Fruit fly (Drosophila melanogaster) whole organism, embryonic: ENCODE data around the gene CG13891.

ENCODE experiments used
- Bdp1 ChIP-seq: fragments of 200-800 bp; sonication (Bioruptor generic); optimal IDR thresholded peaks from 3 replicates; lab custom pipeline; 2016; ENCODE audit warnings: missing biosample characterization, missing genetic modification characterization
- CG10321 ChIP-seq: fragments of 200-800 bp; sonication (Bioruptor generic); IDR thresholded peaks from 2 replicates; pipeline ENCODE4 v1.3.6; 2022; ENCODE audit warnings: missing biosample characterization, missing genetic modification characterization
- CG10366 ChIP-seq: fragments of 200-800 bp; sonication (Bioruptor generic); IDR thresholded peaks from 2 replicates; pipeline ENCODE4 v1.3.6; 2022; ENCODE audit warnings: missing biosample characterization, missing genetic modification characterization
- CG12104 ChIP-seq: fragments of 200-800 bp; sonication (Bioruptor generic); optimal IDR thresholded peaks from 3 replicates; lab custom pipeline; 2016; ENCODE audit warnings: missing biosample characterization, missing genetic modification characterization
- CG13296 ChIP-seq: fragments of 200-800 bp; sonication (Bioruptor generic); optimal IDR thresholded peaks from 3 replicates; lab custom pipeline; 2018; ENCODE audit warnings: missing biosample characterization, mild to moderate bottlenecking, missing genetic modification characterization
- CG14014 ChIP-seq: fragments of 200-800 bp; sonication (Bioruptor generic); IDR thresholded peaks from 2 replicates; pipeline ENCODE4 v1.3.6; 2022; ENCODE audit warnings: missing biosample characterization, missing genetic modification characterization
- CG14860 ChIP-seq: fragments of 200-800 bp; sonication (Bioruptor generic); IDR thresholded peaks from 3 replicates; pipeline ENCODE4 v1.3.6; 2022; ENCODE audit warnings: missing biosample characterization, missing genetic modification characterization; ENCODE audit not compliant: partially characterized antibody
- CG1529 ChIP-seq: fragments of 200-800 bp; sonication (Bioruptor generic); optimal IDR thresholded peaks from 3 replicates; lab custom pipeline; 2018; ENCODE audit warnings: missing biosample characterization, missing genetic modification characterization
- CG15696 ChIP-seq: fragments of 200-800 bp; sonication (Bioruptor generic); optimal IDR thresholded peaks from 2 replicates; lab custom pipeline; 2019; ENCODE audit warnings: missing biosample characterization, mild to moderate bottlenecking, missing genetic modification characterization, moderate library complexity
- CG17361 ChIP-seq: fragments of 200-800 bp; sonication (Bioruptor generic); IDR thresholded peaks from 3 replicates; pipeline ENCODE4 v1.3.6; 2022; ENCODE audit warnings: missing biosample characterization, missing genetic modification characterization
- CG17385 ChIP-seq: fragments of 200-800 bp; sonication (Bioruptor generic); optimal IDR thresholded peaks from 3 replicates; lab custom pipeline; 2018; ENCODE audit warnings: missing biosample characterization, mild to moderate bottlenecking, missing genetic modification characterization
- CG18476 ChIP-seq: fragments of 200-800 bp; sonication (Bioruptor generic); optimal IDR thresholded peaks from 2 replicates; lab custom pipeline; 2016; ENCODE audit warnings: missing biosample characterization, mild to moderate bottlenecking, missing genetic modification characterization
- CG18619 ChIP-seq: fragments of 200-800 bp; sonication (Bioruptor generic); optimal IDR thresholded peaks from 3 replicates; lab custom pipeline; 2017; ENCODE audit warnings: missing biosample characterization, mild to moderate bottlenecking, missing genetic modification characterization
- CG2199 ChIP-seq: fragments of 200-800 bp; sonication (Bioruptor generic); IDR thresholded peaks from 3 replicates; pipeline ENCODE4 v1.3.6; 2022; ENCODE audit warnings: missing biosample characterization, missing genetic modification characterization
- CG2678 ChIP-seq: fragments of 200-800 bp; sonication (Bioruptor generic); optimal IDR thresholded peaks from 3 replicates; lab custom pipeline; 2019; ENCODE audit warnings: missing biosample characterization, mild to moderate bottlenecking, missing genetic modification characterization, moderate library complexity
- CG3065 ChIP-seq: fragments of 200-800 bp; sonication (Bioruptor generic); optimal IDR thresholded peaks from 2 replicates; lab custom pipeline; 2016; ENCODE audit warnings: missing biosample characterization, missing genetic modification characterization
- CG31441 ChIP-seq: fragments of 200-800 bp; sonication (Bioruptor generic); IDR thresholded peaks from 2 replicates; pipeline ENCODE4 v1.3.6; 2022; ENCODE audit warnings: missing biosample characterization, missing genetic modification characterization
- CG33213 ChIP-seq: fragments of 200-800 bp; sonication (Bioruptor generic); optimal IDR thresholded peaks from 3 replicates; lab custom pipeline; 2016; ENCODE audit warnings: missing biosample characterization, missing genetic modification characterization
- CG3838 ChIP-seq: fragments of 200-800 bp; sonication (Bioruptor generic); optimal IDR thresholded peaks from 3 replicates; lab custom pipeline; 2016; ENCODE audit warnings: missing biosample characterization, missing genetic modification characterization
- CG3995 ChIP-seq: fragments of 200-800 bp; sonication (Bioruptor generic); optimal IDR thresholded peaks from 3 replicates; lab custom pipeline; 2016; ENCODE audit warnings: missing biosample characterization, missing genetic modification characterization
- CG43689 ChIP-seq: fragments of 200-800 bp; sonication (Bioruptor generic); IDR thresholded peaks from 2 replicates; pipeline ENCODE4 v1.3.6; 2022; ENCODE audit warnings: missing biosample characterization, missing genetic modification characterization
- CG7556 ChIP-seq: fragments of 200-800 bp; sonication (Bioruptor generic); optimal IDR thresholded peaks from 2 replicates; lab custom pipeline; 2017; ENCODE audit warnings: missing biosample characterization, mild to moderate bottlenecking, missing genetic modification characterization
- CG8290 ChIP-seq, 3 experiments: fragments of 200-800 bp; sonication (Bioruptor generic); optimal IDR thresholded peaks; 2 replicates each; lab custom pipeline; 2016 to 2019; ENCODE audit warnings: missing biosample characterization in 3 of 3, missing genetic modification characterization in 3 of 3, mild to moderate bottlenecking in 2 of 3, moderate library complexity in 1 of 3
- CG8924 ChIP-seq: fragments of 200-800 bp; optimal IDR thresholded peaks from 3 replicates; lab custom pipeline; 2019; ENCODE audit warnings: missing biosample characterization, mild to moderate bottlenecking, missing genetic modification characterization, moderate library complexity
- Camta ChIP-seq: fragments of 200-800 bp; sonication (Bioruptor generic); optimal IDR thresholded peaks from 2 replicates; lab custom pipeline; 2016; ENCODE audit warnings: missing biosample characterization, missing genetic modification characterization
- Dip2 ChIP-seq: fragments of 200-800 bp; sonication (Bioruptor generic); IDR thresholded peaks from 2 replicates; pipeline ENCODE4 v1.3.6; 2022; ENCODE audit warnings: missing biosample characterization, missing genetic modification characterization
- Elba2 ChIP-seq: fragments of 200-800 bp; sonication (Bioruptor generic); optimal IDR thresholded peaks from 3 replicates; lab custom pipeline; 2016; ENCODE audit warnings: missing biosample characterization, missing genetic modification characterization
- Jarid2 ChIP-seq: fragments of 200-800 bp; sonication (Bioruptor generic); optimal IDR thresholded peaks from 3 replicates; lab custom pipeline; 2017; ENCODE audit warnings: mild to moderate bottlenecking, missing biosample characterization, missing genetic modification reagents, missing genetic modification characterization
- Lim3 ChIP-seq: fragments of 200-800 bp; sonication (Bioruptor generic); IDR thresholded peaks from 2 replicates; pipeline ENCODE4 v1.3.6; 2022; ENCODE audit warnings: missing biosample characterization, missing genetic modification characterization
- NFAT ChIP-seq: fragments of 200-800 bp; sonication (Bioruptor generic); IDR thresholded peaks from 2 replicates; pipeline ENCODE4 v1.3.6; 2022; ENCODE audit warnings: missing biosample characterization, missing genetic modification characterization
- NK7.1 ChIP-seq: fragments of 200-800 bp; sonication (Bioruptor generic); optimal IDR thresholded peaks from 3 replicates; lab custom pipeline; 2016; ENCODE audit warnings: missing biosample characterization, missing genetic modification characterization
- Stat92E ChIP-seq, 3 experiments: fragments of >200 bp in 2 of 3; fragments of 200-800 bp in 1 of 3; sonication (Bioruptor generic) in 1 of 3; optimal IDR thresholded peaks; 2 replicates each; lab custom pipeline; 2017 to 2019; ENCODE audit warnings: missing biosample characterization in 3 of 3, missing genetic modification characterization in 3 of 3, mild to moderate bottlenecking in 1 of 3, moderate library complexity in 1 of 3
- aop ChIP-seq: fragments of 200-800 bp; sonication (Bioruptor generic); IDR thresholded peaks from 2 replicates; pipeline ENCODE4 v1.3.6; 2022; ENCODE audit warnings: missing biosample characterization, missing genetic modification characterization
- bab2 ChIP-seq: fragments of 200-800 bp; sonication (Bioruptor generic); optimal IDR thresholded peaks from 2 replicates; lab custom pipeline; 2016; ENCODE audit warnings: missing biosample characterization, missing genetic modification characterization
- bbx ChIP-seq: fragments of 200-800 bp; sonication (Bioruptor generic); IDR thresholded peaks from 2 replicates; pipeline ENCODE4 v1.3.6; 2022; ENCODE audit warnings: missing biosample characterization, missing genetic modification characterization; ENCODE audit not compliant: partially characterized antibody
- bsh ChIP-seq, 2 experiments: fragments of 200-800 bp; sonication (Bioruptor generic); optimal IDR thresholded peaks; 2 replicates each; lab custom pipeline; 2017 to 2018; ENCODE audit warnings: mild to moderate bottlenecking in 2 of 2, missing biosample characterization in 2 of 2, missing genetic modification characterization in 2 of 2, moderate library complexity in 1 of 2
- cg ChIP-seq: fragments of 200-800 bp; sonication (Bioruptor generic); optimal IDR thresholded peaks from 3 replicates; lab custom pipeline; 2019; ENCODE audit warnings: missing biosample characterization, mild to moderate bottlenecking, missing genetic modification characterization, moderate library complexity
- chn ChIP-seq: fragments of 200-800 bp; sonication (Bioruptor generic); optimal IDR thresholded peaks from 2 replicates; lab custom pipeline; 2016; ENCODE audit warnings: missing biosample characterization, missing genetic modification characterization
- crc ChIP-seq: fragments of 200-800 bp; sonication (Bioruptor generic); optimal IDR thresholded peaks from 2 replicates; lab custom pipeline; 2016; ENCODE audit warnings: missing biosample characterization, missing genetic modification characterization
- crp ChIP-seq, 2 experiments: fragments of 200-800 bp; sonication (Bioruptor generic); optimal IDR thresholded peaks; 2 replicates in 1 of 2; 3 replicates in 1 of 2; lab custom pipeline; 2017; ENCODE audit warnings: missing biosample characterization in 2 of 2, missing genetic modification characterization in 2 of 2, mild to moderate bottlenecking in 1 of 2, moderate library complexity in 1 of 2
- danr ChIP-seq: fragments of 200-800 bp; sonication (Bioruptor generic); IDR thresholded peaks from 2 replicates; pipeline ENCODE4 v1.3.6; 2022; ENCODE audit warnings: missing biosample characterization, missing genetic modification characterization
- gce ChIP-seq: fragments of 200-800 bp; sonication (Bioruptor generic); IDR thresholded peaks from 3 replicates; pipeline ENCODE4 v1.3.6; 2022; ENCODE audit warnings: missing biosample characterization, missing genetic modification characterization
- kni ChIP-seq: fragments of 200-800 bp; sonication (Bioruptor generic); optimal IDR thresholded peaks from 3 replicates; lab custom pipeline; 2017; ENCODE audit warnings: mild to moderate bottlenecking, missing biosample characterization, missing genetic modification reagents, missing genetic modification characterization
- lab ChIP-seq: fragments of 200-800 bp; sonication (Bioruptor generic); optimal IDR thresholded peaks from 3 replicates; lab custom pipeline; 2017; ENCODE audit warnings: missing biosample characterization, missing genetic modification characterization, mild to moderate bottlenecking, moderate library complexity, missing genetic modification reagents
- lov ChIP-seq, 2 experiments: fragments of 200-800 bp in 1 of 2; fragments of >200 bp in 1 of 2; sonication (Bioruptor generic) in 1 of 2; IDR thresholded peaks in 1 of 2; optimal IDR thresholded peaks in 1 of 2; 2 replicates in 1 of 2; 3 replicates in 1 of 2; pipeline versions ENCODE4 v1.3.6 to Lab custom; 2017 to 2022; ENCODE audit warnings: missing biosample characterization in 1 of 2, missing genetic modification characterization in 1 of 2
- otp ChIP-seq: fragments of 200-800 bp; sonication (Bioruptor generic); IDR thresholded peaks from 3 replicates; pipeline ENCODE4, ENCODE4 v1.3.6; 2022; ENCODE audit warnings: missing biosample characterization, missing genetic modification characterization
- pho ChIP-seq: fragments of 200-800 bp; sonication (Bioruptor generic); optimal IDR thresholded peaks from 2 replicates; lab custom pipeline; 2016; ENCODE audit warnings: missing biosample characterization, missing genetic modification characterization
- tin ChIP-seq: fragments of 200-800 bp; sonication (Bioruptor generic); optimal IDR thresholded peaks from 3 replicates; lab custom pipeline; 2016; ENCODE audit warnings: missing biosample characterization, missing genetic modification characterization
- tna ChIP-seq: fragments of 200-800 bp; sonication (Bioruptor generic); IDR thresholded peaks from 2 replicates; pipeline ENCODE4 v1.3.6; 2022; ENCODE audit warnings: missing biosample characterization, missing genetic modification characterization; ENCODE audit not compliant: partially characterized antibody

Gene CG13891

dm6 chr3L:441035-441604 is 7.4 kb upstream of the CG13891 start (continued):
- TF ChIP-seq CG17361 (GFP tag; lab: Robert Waterston, UW) (peak; percentile 79), CG31441 (peak; percentile 62), CG10366 (GFP tag; lab: Robert Waterston, UW) (peak; percentile 74), CG12104 (GFP tag; lab: Kevin White, UChicago) (peak; percentile 75), crp (GFP tag; optimal IDR thresholded peaks at IDR 0.05; lab: Kevin White, UChicago) (peak in 1 of 2 experiments; percentile 13), tna (no peak), Bdp1 (GFP tag; lab: Kevin White, UChicago) (peak; percentile 8), CG13296 (peak; percentile 92), lab (GFP tag; lab: Kevin White, UChicago) (peak; percentile 94), CG15696 (peak; percentile 40), aop (GFP tag; lab: Robert Waterston, UW) (no peak), CG2678 (tag; lab: Kevin White, UChicago) (peak; percentile 93), otp (GFP tag; lab: Robert Waterston, UW) (0 out of 3 replicates have a peak, but pooled peaks have one; percentile 54), CG14014 (peak; percentile 84), CG18619 (GFP tag; lab: Kevin White, UChicago) (peak; percentile 82), CG14860 (GFP tag; lab: Robert Waterston, UW) (no peak), CG1529 (GFP tag; lab: Kevin White, UChicago) (peak; percentile 24), Camta (GFP tag; lab: Kevin White, UChicago) (no peak), bbx (GFP tag; lab: Robert Waterston, UW) (no peak), CG33213 (peak; percentile 4), NK7.1 (GFP tag; lab: Kevin White, UChicago) (peak; percentile 22), crc (GFP tag; lab: Kevin White, UChicago) (no peak), lov (optimal IDR thresholded peaks at IDR 0.05; lab: Kevin White, UChicago) (no peak), lov (GFP tag; IDR thresholded peaks at IDR 0.05; lab: Robert Waterston, UW) (no peak), NFAT (GFP tag; lab: Robert Waterston, UW) (peak; percentile 85), pho (GFP tag; lab: Kevin White, UChicago) (peak; percentile 34), CG3838 (no peak), Elba2 (GFP tag; lab: Kevin White, UChicago) (no peak), chn (no peak), CG2199 (no peak), gce (peak; percentile 73; the same call in 1 of the 3 replicates), Lim3 (GFP tag; lab: Robert Waterston, UW) (peak; percentile 29; the same call in 1 of the 2 replicates), CG18476 (GFP tag; lab: Kevin White, UChicago) (no peak), Jarid2 (GFP tag; lab: Kevin White, UChicago) (peak; percentile 52), CG43689 (GFP tag; lab: Robert Waterston, UW) (peak; percentile 75), cg (GFP tag; lab: Kevin White, UChicago) (no peak), CG7556 (GFP tag; lab: Kevin White, UChicago) (peak; percentile 90), CG3995 (peak; percentile 14), CG17385 (GFP tag; lab: Kevin White, UChicago) (peak; percentile 79), CG3065 (GFP tag; lab: Kevin White, UChicago) (no peak), tin (GFP tag; lab: Kevin White, UChicago) (peak; percentile 64), danr (GFP tag; lab: Robert Waterston, UW) (peak; percentile 83), kni (no peak), Stat92E (GFP tag; optimal IDR thresholded peaks at IDR 0.05; lab: Kevin White, UChicago) (no peak), CG10321 (GFP tag; lab: Robert Waterston, UW) (peak; percentile 37; the same call in 1 of the 2 replicates), bab2 (GFP tag; lab: Kevin White, UChicago) (peak; percentile 47), CG8290 (GFP tag; optimal IDR thresholded peaks at IDR 0.05; lab: Kevin White, UChicago) (no peak), CG8290 (tag; optimal IDR thresholded peaks at IDR 0.05; lab: Kevin White, UChicago) (peak in 1 of 2 experiments; percentile 61), bsh (GFP tag; optimal IDR thresholded peaks at IDR 0.05; lab: Kevin White, UChicago) (peak in 1 of 2 experiments; percentile 67), Dip2 (GFP tag; lab: Robert Waterston, UW) (no peak), CG8924 (tag; lab: Kevin White, UChicago) (peak; percentile 84)
